Worm (Caenorhabditis elegans) whole organism, L4 larva: Measurements from ENCODE around the gene Y62H9A.2.

ENCODE experiments used
- R02D3.7 ChIP-seq: fragments of 150-350 bp; sonication (generic microtip); optimal IDR thresholded peaks from 3 replicates; lab custom pipeline; 2014; ENCODE audit warnings: missing biosample characterization, missing genetic modification characterization
- T26A8.4 ChIP-seq: fragments of 200-800 bp; sonication (Bioruptor generic); IDR thresholded peaks from 2 replicates; pipeline ENCODE4 v1.3.6; 2022; ENCODE audit warnings: missing genetic modification characterization, missing compliant biosample characterization
- Y105C5A.15 ChIP-seq: fragments of 200-800 bp; sonication (Bioruptor generic); IDR thresholded peaks from 2 replicates; pipeline ENCODE4 v1.3.6; 2022; ENCODE audit warnings: missing genetic modification characterization, missing compliant biosample characterization
- ZK337.2 ChIP-seq: fragments of 200-800 bp; sonication (Bioruptor generic); IDR thresholded peaks from 2 replicates; pipeline ENCODE4 v1.3.6; 2022; ENCODE audit warnings: missing genetic modification reagents, missing genetic modification characterization, missing compliant biosample characterization
- aha-1 ChIP-seq: fragments of 150-350 bp; peaks from one replicate; lab custom pipeline; 2014; ENCODE audit warnings: missing biosample characterization, missing genetic modification characterization
- ceh-20 ChIP-seq: fragments of 200-800 bp; sonication (Bioruptor generic); IDR thresholded peaks from 2 replicates; pipeline ENCODE4 v1.3.6; 2022; ENCODE audit warnings: missing genetic modification reagents, missing genetic modification characterization, missing compliant biosample characterization
- ces-1 ChIP-seq: fragments of 150-350 bp; sonication (generic microtip); optimal IDR thresholded peaks from 4 replicates; lab custom pipeline; 2014; ENCODE audit warnings: missing biosample characterization, missing genetic modification reagents, missing genetic modification characterization
- cey-2 ChIP-seq: sonication (generic microtip); optimal IDR thresholded peaks from 3 replicates; lab custom pipeline; 2017; ENCODE audit warnings: missing genetic modification characterization, mild to moderate bottlenecking, missing compliant biosample characterization, antibody characterized with exemption, borderline replicate concordance; ENCODE audit not compliant: insufficient read depth
- daf-12 ChIP-seq: fragments of 150-350 bp; optimal IDR thresholded peaks from 2 replicates; lab custom pipeline; 2014; ENCODE audit warnings: missing biosample characterization, missing genetic modification reagents, missing genetic modification characterization
- daf-16 ChIP-seq, 3 experiments: sonication (generic microtip); optimal IDR thresholded peaks; 2 replicates each; lab custom pipeline; 2016 to 2017; ENCODE audit warnings: missing genetic modification characterization in 3 of 3, missing genetic modification reagents in 3 of 3, mild to moderate bottlenecking in 2 of 3, missing compliant biosample characterization in 2 of 3, missing biosample characterization in 1 of 3, moderate library complexity in 1 of 3
- dmd-6 ChIP-seq: fragments of 200-800 bp; sonication (Bioruptor generic); IDR thresholded peaks from 2 replicates; pipeline ENCODE4 v1.3.6; 2022; ENCODE audit warnings: missing genetic modification reagents, missing genetic modification characterization, missing compliant biosample characterization
- dmd-8 ChIP-seq: fragments of 200-800 bp; sonication (Bioruptor generic); IDR thresholded peaks from 2 replicates; pipeline ENCODE4 v1.3.6; 2022; ENCODE audit warnings: missing genetic modification characterization, missing compliant biosample characterization
- dmd-9 ChIP-seq: fragments of 200-800 bp; sonication (Bioruptor generic); IDR thresholded peaks from 2 replicates; pipeline ENCODE4 v1.3.6; 2022; ENCODE audit warnings: missing genetic modification reagents, missing genetic modification characterization, missing compliant biosample characterization
- dve-1 ChIP-seq: sonication (generic microtip); optimal IDR thresholded peaks from 2 replicates; lab custom pipeline; 2017; ENCODE audit warnings: antibody characterized with exemption, mild to moderate bottlenecking, missing genetic modification characterization, missing compliant biosample characterization; ENCODE audit not compliant: insufficient read depth
- fkh-10 ChIP-seq: fragments of 150-350 bp; optimal IDR thresholded peaks from 2 replicates; lab custom pipeline; 2014; ENCODE audit warnings: missing biosample characterization, missing genetic modification reagents, missing genetic modification characterization
- fos-1 ChIP-seq: fragments of 150-350 bp; optimal IDR thresholded peaks from 2 replicates; lab custom pipeline; 2014; ENCODE audit warnings: missing biosample characterization, missing genetic modification characterization
- gei-8 ChIP-seq: fragments of 200-800 bp; sonication (Bioruptor generic); optimal IDR thresholded peaks from 2 replicates; lab custom pipeline; 2018; ENCODE audit warnings: mild to moderate bottlenecking, missing genetic modification characterization, missing compliant biosample characterization
- hlh-11 ChIP-seq: fragments of 200-800 bp; sonication (Bioruptor generic); optimal IDR thresholded peaks from 2 replicates; lab custom pipeline; 2018; ENCODE audit warnings: mild to moderate bottlenecking, missing genetic modification characterization, missing compliant biosample characterization
- hlh-30 ChIP-seq: sonication (generic microtip); optimal IDR thresholded peaks from 2 replicates; lab custom pipeline; 2017; ENCODE audit warnings: antibody characterized with exemption, mild to moderate bottlenecking, missing genetic modification characterization, missing compliant biosample characterization; ENCODE audit not compliant: insufficient read depth
- hmg-1.1 ChIP-seq: fragments of 200-800 bp; sonication (Bioruptor generic); IDR thresholded peaks from 2 replicates; pipeline ENCODE4 v1.3.6; 2022; ENCODE audit warnings: missing genetic modification reagents, missing genetic modification characterization, missing compliant biosample characterization
- jun-1 ChIP-seq: fragments of 150-350 bp; optimal IDR thresholded peaks from 2 replicates; lab custom pipeline; 2014; ENCODE audit warnings: missing biosample characterization, missing genetic modification reagents, missing genetic modification characterization
- lim-7 ChIP-seq: fragments of 200-800 bp; sonication (Bioruptor generic); IDR thresholded peaks from 2 replicates; pipeline ENCODE4 v1.3.6; 2022; ENCODE audit warnings: missing genetic modification characterization, missing compliant biosample characterization
- lin-1 ChIP-seq: fragments of 200-800 bp; sonication (Bioruptor generic); IDR thresholded peaks from 2 replicates; pipeline ENCODE4 v1.3.6; 2022; ENCODE audit warnings: missing genetic modification reagents, missing genetic modification characterization, missing compliant biosample characterization
- lin-29 ChIP-seq: fragments of 200-800 bp; sonication (Bioruptor generic); IDR thresholded peaks from 2 replicates; pipeline ENCODE4 v1.3.6; 2022; ENCODE audit warnings: missing genetic modification reagents, missing genetic modification characterization, missing compliant biosample characterization
- lir-3 ChIP-seq: sonication (generic microtip); optimal IDR thresholded peaks from 2 replicates; lab custom pipeline; 2016; ENCODE audit warnings: mild to moderate bottlenecking, missing genetic modification characterization, missing compliant biosample characterization
- lsy-2 ChIP-seq, 2 experiments: fragments of 150-350 bp in 1 of 2; sonication (generic microtip) in 1 of 2; optimal IDR thresholded peaks; 2 replicates each; lab custom pipeline; 2014 to 2017; ENCODE audit warnings: missing biosample characterization in 2 of 2, missing genetic modification characterization in 2 of 2
- madf-9 ChIP-seq: fragments of 200-800 bp; sonication (Bioruptor generic); conservative IDR thresholded peaks from 2 replicates; pipeline ENCODE4 v1.3.6; 2022; ENCODE audit warnings: missing genetic modification reagents, missing genetic modification characterization, missing compliant biosample characterization
- mdl-1 ChIP-seq, 2 experiments: fragments of 150-350 bp in 1 of 2; sonication (generic microtip) in 1 of 2; optimal IDR thresholded peaks; 2 replicates each; lab custom pipeline; 2014 to 2017; ENCODE audit warnings: missing biosample characterization in 2 of 2, missing genetic modification characterization in 2 of 2
- nhr-10 ChIP-seq: fragments of 150-350 bp; optimal IDR thresholded peaks from 2 replicates; lab custom pipeline; 2014; ENCODE audit warnings: missing biosample characterization, missing genetic modification characterization
- nhr-102 ChIP-seq: sonication (generic microtip); optimal IDR thresholded peaks from 2 replicates; lab custom pipeline; 2016; ENCODE audit warnings: mild to moderate bottlenecking, missing genetic modification characterization, moderate library complexity, missing compliant biosample characterization
- nhr-111 ChIP-seq: fragments of 200-800 bp; sonication (Bioruptor generic); optimal IDR thresholded peaks from 2 replicates; lab custom pipeline; 2018; ENCODE audit warnings: mild to moderate bottlenecking, missing genetic modification characterization, missing compliant biosample characterization
- nhr-237 ChIP-seq: sonication (generic microtip); optimal IDR thresholded peaks from 2 replicates; lab custom pipeline; 2017; ENCODE audit warnings: missing biosample characterization, missing genetic modification characterization
- nhr-28 ChIP-seq: fragments of 150-350 bp; optimal IDR thresholded peaks from 2 replicates; lab custom pipeline; 2014; ENCODE audit warnings: missing biosample characterization, missing genetic modification characterization
- nhr-41 ChIP-seq: fragments of 200-800 bp; sonication (Bioruptor generic); IDR thresholded peaks from 2 replicates; pipeline ENCODE4 v1.3.6; 2022; ENCODE audit warnings: missing genetic modification reagents, missing genetic modification characterization, missing compliant biosample characterization
- nhr-48 ChIP-seq: sonication (generic microtip); optimal IDR thresholded peaks from 2 replicates; lab custom pipeline; 2016; ENCODE audit warnings: mild to moderate bottlenecking, missing genetic modification characterization, missing compliant biosample characterization
- nhr-76 ChIP-seq: fragments of 150-350 bp; optimal IDR thresholded peaks from 2 replicates; lab custom pipeline; 2014; ENCODE audit warnings: missing biosample characterization, missing genetic modification characterization
- nhr-77 ChIP-seq: fragments of 150-350 bp; optimal IDR thresholded peaks from 2 replicates; lab custom pipeline; 2014; ENCODE audit warnings: missing biosample characterization, missing genetic modification characterization
- pqm-1 ChIP-seq: sonication (generic microtip); optimal IDR thresholded peaks from 2 replicates; lab custom pipeline; 2017; ENCODE audit warnings: missing biosample characterization, missing genetic modification characterization
- saeg-2 ChIP-seq: fragments of 200-800 bp; sonication (Bioruptor generic); IDR thresholded peaks from 2 replicates; pipeline ENCODE4 v1.3.6; 2022; ENCODE audit warnings: missing genetic modification reagents, missing genetic modification characterization, missing compliant biosample characterization
- set-16 ChIP-seq: fragments of 200-800 bp; sonication (Bioruptor generic); IDR thresholded peaks from 2 replicates; pipeline ENCODE4 v1.3.6; 2022; ENCODE audit warnings: missing genetic modification reagents, missing genetic modification characterization, missing compliant biosample characterization
- skn-1 ChIP-seq: fragments of 150-350 bp; optimal IDR thresholded peaks from 2 replicates; lab custom pipeline; 2014; ENCODE audit warnings: missing biosample characterization, missing genetic modification characterization
- spr-1 ChIP-seq: sonication (generic microtip); optimal IDR thresholded peaks from 2 replicates; lab custom pipeline; 2016; ENCODE audit warnings: mild to moderate bottlenecking, missing genetic modification characterization, missing compliant biosample characterization
- spr-3 ChIP-seq: fragments of 200-800 bp; sonication (Bioruptor generic); optimal IDR thresholded peaks from 2 replicates; lab custom pipeline; 2018; ENCODE audit warnings: mild to moderate bottlenecking, missing genetic modification characterization, missing compliant biosample characterization
- unc-130 ChIP-seq: sonication (generic microtip); optimal IDR thresholded peaks from 2 replicates; lab custom pipeline; 2016; ENCODE audit warnings: missing genetic modification reagents, missing genetic modification characterization, missing compliant biosample characterization
- unc-39 ChIP-seq: sonication (generic microtip); optimal IDR thresholded peaks from 2 replicates; lab custom pipeline; 2017; ENCODE audit warnings: missing biosample characterization, missing genetic modification characterization
- zfp-2 ChIP-seq: sonication (generic microtip); optimal IDR thresholded peaks from 2 replicates; lab custom pipeline; 2016; ENCODE audit warnings: mild to moderate bottlenecking, missing genetic modification characterization, missing compliant biosample characterization
- zip-11 ChIP-seq: fragments of 200-800 bp; sonication (Bioruptor generic); IDR thresholded peaks from 2 replicates; pipeline ENCODE4 v1.3.6; 2022; ENCODE audit warnings: missing genetic modification characterization, missing compliant biosample characterization

Y62H9A.2 gene

ce11 chrX:11913824-11914223 is 35.8 kb upstream of the Y62H9A.2 start, which contains the start of gene Y62H9A.12:
Gene Y62H9A.12 (plus strand): TSS chrX:11914124.
- TF ChIP-seq ZK337.2 (GFP tag; lab: Robert Waterston, UW) (no peak), ces-1 (GFP tag; lab: Kevin White, UChicago) (no peak), nhr-237 (tag; lab: Kevin White, UChicago) (no peak), dmd-9 (GFP tag; lab: Robert Waterston, UW) (no peak), zfp-2 (tag; lab: Kevin White, UChicago) (no peak), nhr-10 (tag; lab: Kevin White, UChicago) (no peak), nhr-77 (no peak), lir-3 (tag; lab: Kevin White, UChicago) (no peak)

DNA sequence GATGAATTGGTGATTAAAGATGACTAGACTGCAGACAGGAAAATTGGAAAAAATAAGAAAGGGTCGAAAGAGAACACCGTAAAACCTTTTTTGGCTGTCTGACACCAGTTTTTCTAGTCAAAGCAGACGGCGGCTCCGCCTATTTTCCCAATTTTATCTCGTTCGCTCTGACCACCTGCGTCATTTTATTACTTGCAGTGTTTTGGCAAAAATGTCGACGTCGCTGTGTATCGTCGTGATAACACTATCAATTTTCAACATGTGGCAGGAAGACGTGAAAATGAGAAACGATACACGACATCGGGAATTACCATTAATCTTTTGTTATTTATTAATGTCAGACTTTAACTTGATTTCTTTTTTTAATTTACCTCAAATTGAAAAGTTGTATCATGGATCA is 32.0 kb upstream of the Y62H9A.2 start, which contains the start of gene Y62H9A.15:
Y62H9A.15 (minus strand) TSS at position 100 of the 400 bp plus-strand sequence.
- TF ChIP-seq aha-1 (tag; lab: Kevin White, UChicago): peak; percentile 6
- peak; percentile 19 for TF ChIP-seq nhr-28
- no peak for TF ChIP-seq lin-29 (GFP tag; lab: Robert Waterston, UW)
- no peak for TF ChIP-seq daf-16 (GFP tag; optimal IDR thresholded peaks at IDR 0.05; lab: Kevin White, UChicago)
- peak; percentile 58 for TF ChIP-seq daf-16 (tag; optimal IDR thresholded peaks at IDR 0.05; lab: Kevin White, UChicago)
- peak; percentile 17 for TF ChIP-seq pqm-1 (tag; lab: Kevin White, UChicago)
- TF ChIP-seq mdl-1 (tag; optimal IDR thresholded peaks at IDR 0.05; lab: Kevin White, UChicago): peak in 1 of 2 experiments; percentile 25
- no peak for TF ChIP-seq lin-1 (GFP tag; lab: Robert Waterston, UW)
- TF ChIP-seq dve-1 (tag; lab: Kevin White, UChicago): peak; percentile 18
- peak; percentile 33; the same call in 1 of the 2 replicates for TF ChIP-seq dmd-6 (GFP tag; lab: Robert Waterston, UW)
- TF ChIP-seq hlh-11 (tag; lab: Kevin White, UChicago): peak; percentile 28
- no peak for TF ChIP-seq nhr-41 (GFP tag; lab: Robert Waterston, UW)

ce11 chrX:11909168-11909567 is 31.2 kb upstream of the Y62H9A.2 start:
- TF ChIP-seq lin-1 (GFP tag; lab: Robert Waterston, UW): 0 out of 2 replicates have a peak, but pooled peaks have one; percentile 29
- TF ChIP-seq zip-11 (GFP tag; lab: Robert Waterston, UW): no peak
- no peak for TF ChIP-seq spr-3 (GFP tag; lab: Kevin White, UChicago)
- no peak for TF ChIP-seq nhr-76 (tag; lab: Kevin White, UChicago)
- TF ChIP-seq jun-1: no peak
- TF ChIP-seq T26A8.4 (GFP tag; lab: Robert Waterston, UW): no peak
- TF ChIP-seq madf-9 (GFP tag; lab: Robert Waterston, UW): no peak
- no peak for TF ChIP-seq dmd-8 (GFP tag; lab: Robert Waterston, UW)
- TF ChIP-seq fos-1 (tag; lab: Kevin White, UChicago): no peak
- TF ChIP-seq unc-130 (GFP tag; lab: Kevin White, UChicago): no peak
- no peak for TF ChIP-seq nhr-111 (GFP tag; lab: Kevin White, UChicago)
- TF ChIP-seq spr-1 (tag; lab: Kevin White, UChicago): no peak
- TF ChIP-seq nhr-41 (GFP tag; lab: Robert Waterston, UW): no peak
- no peak for TF ChIP-seq R02D3.7 (tag; lab: Kevin White, UChicago)
- TF ChIP-seq skn-1: no peak
- no peak for TF ChIP-seq Y105C5A.15 (GFP tag; lab: Robert Waterston, UW)
- no peak for TF ChIP-seq hlh-30 (tag; lab: Kevin White, UChicago)
- no peak for TF ChIP-seq daf-12
- TF ChIP-seq dve-1 (tag; lab: Kevin White, UChicago): peak; percentile 62
- no peak for TF ChIP-seq dmd-9 (GFP tag; lab: Robert Waterston, UW)
- no peak for TF ChIP-seq unc-39 (tag; lab: Kevin White, UChicago)
- TF ChIP-seq nhr-48: no peak
- no peak for TF ChIP-seq lsy-2 (tag; optimal IDR thresholded peaks at IDR 0.05; lab: Kevin White, UChicago)
- peak; percentile 89 for TF ChIP-seq pqm-1 (tag; lab: Kevin White, UChicago)
- no peak for TF ChIP-seq hmg-1.1 (GFP tag; lab: Robert Waterston, UW)
- TF ChIP-seq set-16: no peak
- TF ChIP-seq lim-7 (GFP tag; lab: Robert Waterston, UW): no peak
- TF ChIP-seq nhr-102 (tag; lab: Kevin White, UChicago): no peak
- TF ChIP-seq saeg-2 (GFP tag; lab: Robert Waterston, UW): no peak
- peak; percentile 61 for TF ChIP-seq nhr-28
- no peak for TF ChIP-seq fkh-10 (GFP tag; lab: Kevin White, UChicago)
- TF ChIP-seq cey-2 (tag; lab: Kevin White, UChicago): no peak
- no peak for TF ChIP-seq gei-8 (GFP tag; lab: Kevin White, UChicago)
- TF ChIP-seq ceh-20 (GFP tag; lab: Robert Waterston, UW): no peak
